Worm (Caenorhabditis elegans) whole organism, L2 larva: ENCODE results near the gene col-187.

Experiments
- C34F6.9 ChIP-seq: fragments of 150-350 bp; optimal IDR thresholded peaks from 2 replicates; lab custom pipeline; 2014; ENCODE audit warnings: missing biosample characterization, missing genetic modification characterization
- F13H6.1 ChIP-seq: sonication (generic microtip); optimal IDR thresholded peaks from 2 replicates; lab custom pipeline; 2016; ENCODE audit warnings: missing genetic modification characterization, missing compliant biosample characterization
- Y55F3AM.14 ChIP-seq: fragments of 200-800 bp; sonication (Bioruptor generic); optimal IDR thresholded peaks from 2 replicates; lab custom pipeline; 2018; ENCODE audit warnings: mild to moderate bottlenecking, missing genetic modification characterization, missing compliant biosample characterization
- aly-2 ChIP-seq: fragments of 150-350 bp; optimal IDR thresholded peaks from 2 replicates; lab custom pipeline; 2014; ENCODE audit warnings: missing biosample characterization, missing genetic modification characterization
- ama-1 ChIP-seq: fragments of 150-350 bp; optimal IDR thresholded peaks from 2 replicates; lab custom pipeline; 2018; ENCODE audit warnings: inconsistent platforms
- blmp-1 ChIP-seq: sonication (generic microtip); optimal IDR thresholded peaks from 2 replicates; lab custom pipeline; 2017; ENCODE audit warnings: missing genetic modification characterization, mild to moderate bottlenecking, missing compliant biosample characterization, antibody characterized with exemption, moderate library complexity; ENCODE audit not compliant: insufficient read depth
- ceh-82 ChIP-seq: fragments of 150-350 bp; optimal IDR thresholded peaks from 2 replicates; lab custom pipeline; 2014; ENCODE audit warnings: missing biosample characterization, missing genetic modification characterization
- crh-2 ChIP-seq: sonication (generic microtip); optimal IDR thresholded peaks from 2 replicates; lab custom pipeline; 2017; ENCODE audit warnings: missing biosample characterization, missing genetic modification characterization
- dmd-4 ChIP-seq: sonication (generic microtip); optimal IDR thresholded peaks from 2 replicates; lab custom pipeline; 2017; ENCODE audit warnings: missing biosample characterization, missing genetic modification characterization
- elt-1 ChIP-seq: fragments of 150-350 bp; optimal IDR thresholded peaks from 2 replicates; lab custom pipeline; 2014; ENCODE audit warnings: missing biosample characterization, missing genetic modification characterization
- lin-11 ChIP-seq: fragments of 150-350 bp; sonication (generic microtip); optimal IDR thresholded peaks from 2 replicates; lab custom pipeline; 2014; ENCODE audit warnings: missing biosample characterization, missing genetic modification characterization, inconsistent platforms, mixed read lengths
- lin-13 ChIP-seq: fragments of 150-350 bp; optimal IDR thresholded peaks from 2 replicates; lab custom pipeline; 2014; ENCODE audit warnings: missing biosample characterization, missing genetic modification reagents, missing genetic modification characterization
- lsy-2 ChIP-seq, 2 experiments: fragments of 150-350 bp in 1 of 2; sonication (generic microtip) in 1 of 2; optimal IDR thresholded peaks; 2 replicates each; lab custom pipeline; 2014 to 2017; ENCODE audit warnings: missing biosample characterization in 2 of 2, missing genetic modification characterization in 2 of 2
- nhr-10 ChIP-seq: sonication (generic microtip); optimal IDR thresholded peaks from 2 replicates; lab custom pipeline; 2017; ENCODE audit warnings: missing biosample characterization, missing genetic modification characterization
- nhr-11 ChIP-seq: fragments of 150-350 bp; optimal IDR thresholded peaks from 2 replicates; lab custom pipeline; 2014; ENCODE audit warnings: missing biosample characterization, missing genetic modification characterization
- nhr-12 ChIP-seq: fragments of 150-350 bp; optimal IDR thresholded peaks from 2 replicates; lab custom pipeline; 2014; ENCODE audit warnings: missing biosample characterization, missing genetic modification characterization
- nhr-129 ChIP-seq: fragments of 150-350 bp; optimal IDR thresholded peaks from 2 replicates; lab custom pipeline; 2014; ENCODE audit warnings: missing biosample characterization, missing genetic modification characterization
- nhr-21 ChIP-seq: fragments of 150-350 bp; optimal IDR thresholded peaks from 2 replicates; lab custom pipeline; 2014; ENCODE audit warnings: missing biosample characterization, missing genetic modification characterization
- nhr-23 ChIP-seq: fragments of 150-350 bp; optimal IDR thresholded peaks from 2 replicates; lab custom pipeline; 2014; ENCODE audit warnings: missing biosample characterization, missing genetic modification reagents, missing genetic modification characterization
- nhr-237 ChIP-seq: fragments of 150-350 bp; optimal IDR thresholded peaks from 2 replicates; lab custom pipeline; 2014; ENCODE audit warnings: missing biosample characterization, missing genetic modification characterization
- nhr-6 ChIP-seq: fragments of 150-350 bp; optimal IDR thresholded peaks from 2 replicates; lab custom pipeline; 2014; ENCODE audit warnings: missing biosample characterization, missing genetic modification characterization
- peb-1 ChIP-seq: fragments of 150-350 bp; optimal IDR thresholded peaks from 2 replicates; lab custom pipeline; 2014; ENCODE audit warnings: missing biosample characterization, missing genetic modification characterization
- sem-4 ChIP-seq: fragments of 150-350 bp; optimal IDR thresholded peaks from 2 replicates; lab custom pipeline; 2014; ENCODE audit warnings: missing biosample characterization, missing genetic modification reagents, missing genetic modification characterization
- sma-9 ChIP-seq, 2 experiments: fragments of 150-350 bp in 1 of 2; sonication (generic microtip) in 1 of 2; optimal IDR thresholded peaks; 2 replicates each; lab custom pipeline; 2014 to 2016; ENCODE audit warnings: missing genetic modification characterization in 2 of 2, mild to moderate bottlenecking in 1 of 2, missing biosample characterization in 1 of 2, missing compliant biosample characterization in 1 of 2, missing genetic modification reagents in 1 of 2, moderate library complexity in 1 of 2
- snpc-4 ChIP-seq: fragments of 150-350 bp; optimal IDR thresholded peaks from 2 replicates; lab custom pipeline; 2014; ENCODE audit warnings: missing biosample characterization, missing genetic modification characterization
- unc-39 ChIP-seq: fragments of 150-350 bp; optimal IDR thresholded peaks from 2 replicates; lab custom pipeline; 2014; ENCODE audit warnings: missing biosample characterization, missing genetic modification characterization
- zag-1 ChIP-seq: fragments of 150-350 bp; optimal IDR thresholded peaks from 2 replicates; lab custom pipeline; 2014; ENCODE audit warnings: missing biosample characterization, missing genetic modification characterization
- ztf-1 ChIP-seq: fragments of 200-800 bp; sonication (Bioruptor generic); conservative IDR thresholded peaks from 2 replicates; pipeline ENCODE4 v1.3.6; 2022; ENCODE audit warnings: missing genetic modification characterization, missing compliant biosample characterization

col-187 gene

ce11 chrX:16078695-16079094 is 6.0 kb downstream of the col-187 start:
- TF ChIP-seq blmp-1 (tag; lab: Kevin White, UChicago) (no peak), dmd-4 (tag; lab: Kevin White, UChicago) (no peak), sem-4 (no peak)

- TF ChIP-seq F13H6.1 (peak; percentile 67), nhr-237 (tag; lab: Kevin White, UChicago) (no peak)
Observed at ce11 chrX:16082024-16082423, 9.3 kb downstream of the col-187 start, which contains the start of gene idpp-14. TSS of gene idpp-14 (plus strand) at chrX:16082347.

ce11 chrX:16085094-16085493 is 12.4 kb downstream of the col-187 start, which contains the start of gene C30F2.2:
TSS of gene C30F2.2 (minus strand) at chrX:16085215.
- peak; percentile 19 for TF ChIP-seq nhr-129 (tag; lab: Kevin White, UChicago)
- TF ChIP-seq F13H6.1: peak; percentile 44
- no peak for TF ChIP-seq Y55F3AM.14
- TF ChIP-seq, all 48 proteins: peak for 2

ce11 chrX:16087842-16088241 is 15.1 kb downstream of the col-187 start:
- TF ChIP-seq F13H6.1 (peak; percentile 26), ztf-1 (no peak)

ce11 chrX:16091166-16091565 is 18.5 kb downstream of the col-187 start:
- TF ChIP-seq unc-39 (no peak), nhr-6 (tag; lab: Kevin White, UChicago) (no peak), aly-2 (tag; lab: Kevin White, UChicago) (no peak), snpc-4 (tag; lab: Kevin White, UChicago) (peak; percentile 85), sma-9 (GFP tag; optimal IDR thresholded peaks at IDR 0.05; lab: Kevin White, UChicago) (no peak), sma-9 (tag; optimal IDR thresholded peaks at IDR 0.05; lab: Kevin White, UChicago) (no peak)

- TF ChIP-seq nhr-12 (tag; lab: Kevin White, UChicago) (no peak), peb-1 (tag; lab: Kevin White, UChicago) (no peak), nhr-6 (tag; lab: Kevin White, UChicago) (no peak), nhr-10 (no peak), nhr-23 (tag; lab: Kevin White, UChicago) (no peak), nhr-237 (tag; lab: Kevin White, UChicago) (no peak), ama-1 (lab: Kevin White, UChicago) (no peak), nhr-11 (tag; lab: Kevin White, UChicago) (no peak), lin-13 (GFP tag; lab: Kevin White, UChicago) (no peak), ceh-82 (tag; lab: Kevin White, UChicago) (no peak), lin-11 (tag; lab: Kevin White, UChicago) (no peak), nhr-129 (tag; lab: Kevin White, UChicago) (no peak), nhr-21 (tag; lab: Kevin White, UChicago) (no peak), Y55F3AM.14 (no peak), zag-1 (tag; lab: Kevin White, UChicago) (no peak), aly-2 (tag; lab: Kevin White, UChicago) (no peak), elt-1 (tag; lab: Kevin White, UChicago) (no peak), crh-2 (tag; lab: Kevin White, UChicago) (no peak), C34F6.9 (tag; lab: Kevin White, UChicago) (no peak), unc-39 (no peak)
Observed at ce11 chrX:16094370-16094769, 21.7 kb downstream of the col-187 start, which contains the start of gene C30F2.5. TSS of gene C30F2.5 (plus strand) at chrX:16094670.

ce11 chrX:16098104-16098638 is 25.5 kb downstream of the col-187 start:
- TF ChIP-seq nhr-12 (tag; lab: Kevin White, UChicago): no peak
- peak; percentile 63 for TF ChIP-seq nhr-129 (tag; lab: Kevin White, UChicago)
- TF ChIP-seq nhr-6 (tag; lab: Kevin White, UChicago): no peak
- peak; percentile 39 for TF ChIP-seq sma-9 (GFP tag; optimal IDR thresholded peaks at IDR 0.05; lab: Kevin White, UChicago)
- TF ChIP-seq sma-9 (tag; optimal IDR thresholded peaks at IDR 0.05; lab: Kevin White, UChicago): no peak
- no peak for TF ChIP-seq lin-11 (tag; lab: Kevin White, UChicago)
- peak; percentile 57 for TF ChIP-seq F13H6.1
- peak in 1 of 2 experiments; percentile 17 for TF ChIP-seq lsy-2 (tag; optimal IDR thresholded peaks at IDR 0.05; lab: Kevin White, UChicago)
